Worm (Caenorhabditis elegans): ENCODE measurements around the gene R02F11.3.

The R02F11.3 gene

ce11 chrV:4818563-4818962 lies 12.8 kb upstream of the R02F11.3 start, which contains the start of gene ccep-97:
ccep-97 (minus strand) TSS chrV:4818663.
- TF ChIP-seq blmp-1 (tag; optimal IDR thresholded peaks at IDR 0.05), result no peak
- no peak for TF ChIP-seq vab-15 (tag; optimal IDR thresholded peaks at IDR 0.05)
- TF ChIP-seq fkh-10 (GFP tag; optimal IDR thresholded peaks at IDR 0.05), result no peak

- no peak for TF ChIP-seq efl-1 (optimal IDR thresholded peaks at IDR 0.05)
- TF ChIP-seq efl-1 (GFP tag; optimal IDR thresholded peaks at IDR 0.05 in 1 of 2), result peak in 1 of 2 experiments; percentile 18
- TF ChIP-seq fos-1 (tag; optimal IDR thresholded peaks at IDR 0.05), result no peak
Measured at ce11 chrV:4813825-4814224, 8.1 kb upstream of the R02F11.3 start.

ce11 chrV:4810653-4811052 lies 4.9 kb upstream of the R02F11.3 start:
- TF ChIP-seq nhr-84 (tag; optimal IDR thresholded peaks at IDR 0.05) (no peak), pag-3 (tag; optimal IDR thresholded peaks at IDR 0.05; ENCODE audit: borderline replicate concordance, insufficient read depth) (no peak), sup-37 (GFP tag; optimal IDR thresholded peaks at IDR 0.05) (no peak), unc-30 (tag; optimal IDR thresholded peaks at IDR 0.05) (no peak), pax-3 (tag; optimal IDR thresholded peaks at IDR 0.05) (no peak), aha-1 (tag; optimal IDR thresholded peaks at IDR 0.05) (no peak), fkh-4 (tag; optimal IDR thresholded peaks at IDR 0.05; ENCODE audit: borderline replicate concordance) (no peak), tlp-1 (tag; optimal IDR thresholded peaks at IDR 0.05) (no peak), Y116A8C.19 (tag; optimal IDR thresholded peaks at IDR 0.05; ENCODE audit: borderline replicate concordance) (no peak), ceh-63 (GFP tag; optimal IDR thresholded peaks at IDR 0.05) (no peak), hpl-2 (GFP tag; optimal IDR thresholded peaks at IDR 0.05) (no peak), unc-62 (GFP tag; optimal IDR thresholded peaks at IDR 0.05) (no peak), egl-13 (tag; optimal IDR thresholded peaks at IDR 0.05) (peak; percentile 32), rnt-1 (tag; optimal IDR thresholded peaks at IDR 0.05) (no peak), sox-4 (tag; optimal IDR thresholded peaks at IDR 0.05) (no peak), nhr-76 (tag; optimal IDR thresholded peaks at IDR 0.05) (no peak), elt-3 (tag; optimal IDR thresholded peaks at IDR 0.05) (no peak), nhr-11 (tag; optimal IDR thresholded peaks at IDR 0.05) (no peak), sptf-1 (tag; optimal IDR thresholded peaks at IDR 0.05) (no peak), lin-13 (GFP tag; optimal IDR thresholded peaks at IDR 0.05) (no peak), ztf-4 (tag; optimal IDR thresholded peaks at IDR 0.05) (no peak), nhr-85 (tag) (no peak), aly-2 (tag; optimal IDR thresholded peaks at IDR 0.05) (peak; percentile 14), zag-1 (tag; optimal IDR thresholded peaks at IDR 0.05) (no peak), blmp-1 (tag; optimal IDR thresholded peaks at IDR 0.05) (no peak), nhr-90 (tag; optimal IDR thresholded peaks at IDR 0.05; ENCODE audit: poor library complexity) (no peak), C16A3.4 (tag; optimal IDR thresholded peaks at IDR 0.05) (no peak), ceh-8 (GFP tag; optimal IDR thresholded peaks at IDR 0.05) (no peak), nhr-47 (tag; optimal IDR thresholded peaks at IDR 0.05) (peak; percentile 21), lin-14 (GFP tag; optimal IDR thresholded peaks at IDR 0.05) (peak; percentile 85), fos-1 (tag; optimal IDR thresholded peaks at IDR 0.05) (no peak), snu-23 (GFP tag; optimal IDR thresholded peaks at IDR 0.05) (peak; percentile 55), swsn-7 (tag; optimal IDR thresholded peaks at IDR 0.05) (peak; percentile 42), mep-1 (tag; optimal IDR thresholded peaks at IDR 0.05) (peak; percentile 14), C34B4.2 (tag; optimal IDR thresholded peaks at IDR 0.05) (no peak), hlh-17 (GFP tag; optimal IDR thresholded peaks at IDR 0.05; ENCODE audit: borderline replicate concordance) (no peak), unc-86 (tag; optimal IDR thresholded peaks at IDR 0.05) (peak; percentile 19), ceh-82 (tag; optimal IDR thresholded peaks at IDR 0.05) (peak in 2 of 3 experiments; percentile 13 to 65), dsc-1 (tag; optimal IDR thresholded peaks at IDR 0.05) (peak; percentile 44), unc-130 (tag; optimal IDR thresholded peaks at IDR 0.05) (no peak), nhr-71 (tag; optimal IDR thresholded peaks at IDR 0.05) (peak; percentile 58), jun-1 (tag; optimal IDR thresholded peaks at IDR 0.05) (no peak), ceh-90 (tag; optimal IDR thresholded peaks at IDR 0.05) (no peak), egl-27 (tag; optimal IDR thresholded peaks at IDR 0.05) (no peak), ztf-11 (tag; optimal IDR thresholded peaks at IDR 0.05) (no peak), irx-1 (tag; optimal IDR thresholded peaks at IDR 0.05) (no peak)
